Worm (Caenorhabditis elegans) whole organism, L3 larva: ENCODE results near the gene ubc-20.

Source experiments
- R02D3.7 ChIP-seq: fragments of 150-350 bp; optimal IDR thresholded peaks from 2 replicates; lab custom pipeline; 2014; ENCODE audit warnings: missing biosample characterization, missing genetic modification characterization
- ZK546.5 ChIP-seq: sonication (generic microtip); optimal IDR thresholded peaks from 2 replicates; lab custom pipeline; 2017; ENCODE audit warnings: missing biosample characterization, missing genetic modification characterization
- aly-2 ChIP-seq: fragments of 150-350 bp; optimal IDR thresholded peaks from 2 replicates; lab custom pipeline; 2014; ENCODE audit warnings: missing biosample characterization, missing genetic modification characterization
- ceh-28 ChIP-seq: fragments of 150-350 bp; optimal IDR thresholded peaks from 2 replicates; lab custom pipeline; 2014; ENCODE audit warnings: missing biosample characterization, missing genetic modification reagents, missing genetic modification characterization
- ceh-9 ChIP-seq: sonication (generic microtip); optimal IDR thresholded peaks from 2 replicates; lab custom pipeline; 2018; ENCODE audit warnings: missing biosample characterization, missing genetic modification characterization
- daf-12 ChIP-seq: fragments of 150-350 bp; optimal IDR thresholded peaks from 2 replicates; lab custom pipeline; 2014; ENCODE audit warnings: missing biosample characterization, missing genetic modification reagents, missing genetic modification characterization
- egl-27 ChIP-seq: sonication (generic microtip); optimal IDR thresholded peaks from 4 replicates; lab custom pipeline; 2017; ENCODE audit warnings: missing biosample characterization, missing genetic modification reagents, missing genetic modification characterization
- egl-5 ChIP-seq: fragments of 150-350 bp; optimal IDR thresholded peaks from 2 replicates; lab custom pipeline; 2017; ENCODE audit warnings: missing biosample characterization, missing genetic modification reagents, missing genetic modification characterization, inconsistent platforms
- elt-2 ChIP-seq: sonication (generic microtip); optimal IDR thresholded peaks from 2 replicates; lab custom pipeline; 2016; ENCODE audit warnings: missing genetic modification reagents, mild to moderate bottlenecking, missing genetic modification characterization, missing compliant biosample characterization
- fkh-10 ChIP-seq: sonication (generic microtip); optimal IDR thresholded peaks from 2 replicates; lab custom pipeline; 2017; ENCODE audit warnings: missing biosample characterization, missing genetic modification reagents, missing genetic modification characterization
- fkh-2 ChIP-seq: fragments of 150-350 bp; optimal IDR thresholded peaks from 2 replicates; lab custom pipeline; 2014; ENCODE audit warnings: missing biosample characterization, missing genetic modification reagents, missing genetic modification characterization
- fos-1 ChIP-seq: fragments of 150-350 bp; optimal IDR thresholded peaks from 2 replicates; lab custom pipeline; 2014; ENCODE audit warnings: missing biosample characterization, missing genetic modification characterization
- hmg-11 ChIP-seq: sonication (generic microtip); optimal IDR thresholded peaks from 2 replicates; lab custom pipeline; 2016; ENCODE audit warnings: missing genetic modification characterization, missing compliant biosample characterization
- jun-1 ChIP-seq: fragments of 150-350 bp; optimal IDR thresholded peaks from 2 replicates; lab custom pipeline; 2014; ENCODE audit warnings: missing biosample characterization, missing genetic modification reagents, missing genetic modification characterization
- lin-15B ChIP-seq: fragments of 150-350 bp; optimal IDR thresholded peaks from 2 replicates; lab custom pipeline; 2014; ENCODE audit warnings: missing biosample characterization, missing genetic modification characterization
- lin-39 ChIP-seq: fragments of 150-350 bp; optimal IDR thresholded peaks from 2 replicates; lab custom pipeline; 2018; ENCODE audit warnings: missing biosample characterization, missing genetic modification reagents, missing genetic modification characterization
- lsy-12 ChIP-seq: sonication (generic microtip); optimal IDR thresholded peaks from 2 replicates; lab custom pipeline; 2016; ENCODE audit warnings: mild to moderate bottlenecking, missing genetic modification characterization, missing compliant biosample characterization
- mdl-1 ChIP-seq: fragments of 150-350 bp; optimal IDR thresholded peaks from 2 replicates; lab custom pipeline; 2014; ENCODE audit warnings: missing biosample characterization, missing genetic modification characterization
- nhr-12 ChIP-seq: fragments of 150-350 bp; optimal IDR thresholded peaks from 2 replicates; lab custom pipeline; 2014; ENCODE audit warnings: missing biosample characterization, missing genetic modification characterization
- nhr-23 ChIP-seq: fragments of 150-350 bp; optimal IDR thresholded peaks from 2 replicates; lab custom pipeline; 2014; ENCODE audit warnings: missing biosample characterization, missing genetic modification reagents, missing genetic modification characterization
- nhr-237 ChIP-seq: fragments of 150-350 bp; optimal IDR thresholded peaks from 2 replicates; lab custom pipeline; 2014; ENCODE audit warnings: missing biosample characterization, missing genetic modification characterization
- nhr-25 ChIP-seq: sonication (generic microtip); optimal IDR thresholded peaks from 2 replicates; lab custom pipeline; 2017; ENCODE audit warnings: missing biosample characterization, missing genetic modification characterization
- nhr-43 ChIP-seq: sonication (generic microtip); optimal IDR thresholded peaks from 2 replicates; lab custom pipeline; 2016; ENCODE audit warnings: mild to moderate bottlenecking, missing genetic modification characterization, missing compliant biosample characterization; ENCODE audit not compliant: poor library complexity, severe bottlenecking
- nhr-67 ChIP-seq: fragments of 150-350 bp; optimal IDR thresholded peaks from 2 replicates; lab custom pipeline; 2014; ENCODE audit warnings: missing biosample characterization, missing genetic modification characterization
- nhr-76 ChIP-seq: fragments of 150-350 bp; sonication (generic microtip); optimal IDR thresholded peaks from 5 replicates; lab custom pipeline; 2014; ENCODE audit warnings: missing biosample characterization, missing genetic modification characterization
- pha-4 ChIP-seq: fragments of 150-350 bp; optimal IDR thresholded peaks from 2 replicates; lab custom pipeline; 2014; ENCODE audit warnings: missing biosample characterization, missing genetic modification reagents, missing genetic modification characterization
- pqm-1 ChIP-seq: fragments of 150-350 bp; optimal IDR thresholded peaks from 2 replicates; lab custom pipeline; 2017; ENCODE audit warnings: missing biosample characterization, missing genetic modification characterization, inconsistent platforms
- sea-2 ChIP-seq: fragments of 150-350 bp; sonication (generic microtip); optimal IDR thresholded peaks from 4 replicates; lab custom pipeline; 2014; ENCODE audit warnings: missing biosample characterization, missing genetic modification reagents, missing genetic modification characterization
- skn-1 ChIP-seq: fragments of 150-350 bp; optimal IDR thresholded peaks from 2 replicates; lab custom pipeline; 2014; ENCODE audit warnings: missing biosample characterization, missing genetic modification characterization
- tbx-2 ChIP-seq: sonication (generic microtip); optimal IDR thresholded peaks from 2 replicates; lab custom pipeline; 2016; ENCODE audit warnings: mild to moderate bottlenecking, missing genetic modification characterization, missing compliant biosample characterization
- zag-1 ChIP-seq: fragments of 150-350 bp; optimal IDR thresholded peaks from 2 replicates; lab custom pipeline; 2014; ENCODE audit warnings: missing biosample characterization, missing genetic modification characterization
- ztf-11 ChIP-seq: fragments of 150-350 bp; optimal IDR thresholded peaks from 2 replicates; lab custom pipeline; 2014; ENCODE audit warnings: missing biosample characterization, missing genetic modification characterization
- ztf-4 ChIP-seq: fragments of 150-350 bp; optimal IDR thresholded peaks from 2 replicates; lab custom pipeline; 2014; ENCODE audit warnings: missing biosample characterization, missing genetic modification characterization

The ubc-20 gene

DNA sequence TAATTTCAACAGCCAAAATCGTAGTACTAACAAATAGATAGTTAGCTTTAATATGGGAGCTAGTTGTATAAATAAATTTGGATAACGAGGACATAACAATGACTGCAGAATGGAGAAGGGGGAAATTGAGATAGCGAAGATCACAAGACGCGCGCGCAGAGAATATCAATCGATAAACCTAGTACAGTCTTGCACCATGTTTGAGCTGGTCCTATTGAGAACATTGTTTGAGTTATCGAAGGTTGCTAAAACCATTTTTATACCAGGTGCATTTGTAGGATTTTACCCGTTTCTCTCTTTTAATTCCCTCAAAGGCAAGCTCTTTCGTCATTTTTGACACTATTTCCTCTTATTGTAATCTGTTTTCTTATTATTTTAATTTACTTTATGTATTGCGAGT, 17.0 kb upstream of the ubc-20 start, which contains the start of the genes F40G9.9 and F40G9.12:
F40G9.9 (minus strand) TSS at position 101 of the 400 bp plus-strand sequence.
F40G9.12 (plus strand) TSS at position 231 of the 400 bp plus-strand sequence.
- TF ChIP-seq jun-1 (tag; lab: Kevin White, UChicago) (no peak), ztf-11 (tag; lab: Kevin White, UChicago) (no peak), ceh-28 (no peak), nhr-23 (tag; lab: Kevin White, UChicago) (no peak), nhr-67 (no peak), pqm-1 (tag; lab: Kevin White, UChicago) (no peak), hmg-11 (tag; lab: Kevin White, UChicago) (no peak)

DNA sequence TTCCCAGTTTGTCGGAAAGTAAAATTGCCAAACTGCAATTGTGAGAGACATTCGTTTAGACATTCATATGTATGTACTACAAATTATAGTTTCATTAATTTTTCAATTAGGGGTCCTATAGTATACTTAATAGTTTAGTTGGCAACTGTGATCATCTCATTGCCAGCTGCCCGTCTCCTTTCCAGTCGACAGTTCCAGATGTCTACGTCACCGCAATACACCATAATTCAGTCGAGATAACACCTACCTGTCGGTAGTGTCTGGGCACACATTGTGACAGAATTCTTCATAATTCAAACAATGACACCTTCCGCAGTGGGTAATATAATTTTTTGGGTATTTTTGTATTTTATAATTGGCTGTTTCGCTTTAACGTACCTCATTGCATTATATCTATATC, 15.1 kb upstream of the ubc-20 start, which contains the start of gene F40G9.19:
F40G9.19 (plus strand) TSS at position 301 of the 400 bp plus-strand sequence.
- TF ChIP-seq aly-2 (tag; lab: Kevin White, UChicago) (no peak), skn-1 (no peak), ztf-11 (tag; lab: Kevin White, UChicago) (no peak), daf-12 (tag; lab: Kevin White, UChicago) (no peak)

DNA sequence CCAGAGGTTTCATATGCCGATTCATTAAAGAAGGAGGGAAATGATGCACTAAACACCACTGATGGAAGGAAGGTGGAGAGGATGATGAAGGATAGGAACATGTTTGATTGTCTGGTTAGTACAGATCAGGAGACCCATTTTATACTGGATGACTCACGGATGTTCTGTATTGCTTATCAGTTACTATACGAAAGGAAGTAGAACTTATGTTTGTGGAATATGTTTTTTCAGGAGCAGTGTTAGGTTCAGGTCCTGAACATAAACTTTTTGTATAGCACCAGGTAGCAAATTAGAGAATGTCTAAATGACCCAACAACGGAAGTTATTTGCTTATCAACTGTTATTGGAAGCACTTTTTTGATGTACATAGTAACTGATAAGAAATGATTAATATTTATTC, 12.9 kb upstream of the ubc-20 start, which contains the start of gene clec-148:
clec-148 (minus strand) TSS at position 101 of the 400 bp plus-strand sequence.
- TF ChIP-seq egl-27 (tag; lab: Kevin White, UChicago) (no peak), nhr-67 (no peak), egl-5 (tag; lab: Kevin White, UChicago) (no peak), zag-1 (tag; lab: Kevin White, UChicago) (no peak), fkh-2 (tag; lab: Kevin White, UChicago) (no peak), ztf-11 (tag; lab: Kevin White, UChicago) (no peak), ceh-28 (no peak), fkh-10 (GFP tag; lab: Kevin White, UChicago) (no peak)

DNA sequence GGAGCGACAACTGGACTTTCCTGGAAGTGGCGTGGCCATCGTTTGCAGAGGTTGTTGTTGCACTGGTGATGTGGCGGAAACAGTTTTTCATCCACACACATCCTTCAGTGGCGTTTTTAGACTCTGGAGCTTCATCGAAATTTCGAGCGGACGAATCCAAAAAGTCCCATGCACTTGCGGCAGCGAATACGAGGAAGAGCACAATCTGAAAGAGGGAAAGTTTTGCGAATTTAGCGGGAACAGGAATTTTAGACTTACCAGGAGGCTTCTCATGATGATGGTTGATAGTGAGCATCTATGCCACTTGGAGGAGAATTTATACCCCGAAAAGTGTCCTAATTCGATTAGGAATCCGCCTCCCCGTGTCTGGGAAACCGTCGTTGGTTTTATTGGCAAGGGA, 10.9 kb upstream of the ubc-20 start, which contains the start of gene F40G9.14:
F40G9.14 (minus strand) TSS at position 101 of the 400 bp plus-strand sequence.
- TF ChIP-seq nhr-43 (tag; lab: Kevin White, UChicago), result no peak
- TF ChIP-seq lin-15B (tag; lab: Kevin White, UChicago), result no peak
- TF ChIP-seq aly-2 (tag; lab: Kevin White, UChicago), result no peak
- no peak for TF ChIP-seq R02D3.7
- no peak for TF ChIP-seq nhr-12
- TF ChIP-seq ceh-9, result no peak
- TF ChIP-seq mdl-1 (tag; lab: Kevin White, UChicago), result no peak
- no peak for TF ChIP-seq sea-2
- no peak for TF ChIP-seq pha-4 (tag; lab: Kevin White, UChicago)
- TF ChIP-seq egl-5 (tag; lab: Kevin White, UChicago), result no peak
- TF ChIP-seq fkh-2 (tag; lab: Kevin White, UChicago), result no peak
- TF ChIP-seq elt-2 (tag; lab: Kevin White, UChicago), result no peak
- no peak for TF ChIP-seq fos-1 (tag; lab: Kevin White, UChicago)
- no peak for TF ChIP-seq ZK546.5 (tag; lab: Kevin White, UChicago)
- TF ChIP-seq nhr-67, result no peak
- TF ChIP-seq, all 47 proteins: peak for 0

DNA sequence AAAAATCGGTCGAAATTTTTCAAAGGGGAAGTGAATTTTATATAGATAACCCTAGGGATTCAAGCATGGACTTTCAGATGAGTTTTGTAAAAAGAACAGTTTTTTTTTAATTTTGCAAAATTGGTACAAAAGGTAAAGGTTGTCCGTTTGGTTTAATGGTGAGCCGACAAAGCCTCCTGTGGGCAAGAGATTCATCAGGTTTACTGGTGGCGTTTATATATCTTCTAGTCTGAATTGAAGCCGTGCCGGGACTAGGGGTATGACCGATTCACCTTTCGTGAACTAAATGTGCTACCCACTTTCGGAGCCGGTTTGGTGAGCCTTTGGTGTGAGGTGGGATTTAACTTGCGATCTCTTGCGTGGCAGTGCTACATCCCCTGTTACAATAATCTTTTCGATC, 10.5 kb upstream of the ubc-20 start:
- no peak for TF ChIP-seq egl-27 (tag; lab: Kevin White, UChicago)
- no peak for TF ChIP-seq tbx-2 (tag; lab: Kevin White, UChicago)

DNA sequence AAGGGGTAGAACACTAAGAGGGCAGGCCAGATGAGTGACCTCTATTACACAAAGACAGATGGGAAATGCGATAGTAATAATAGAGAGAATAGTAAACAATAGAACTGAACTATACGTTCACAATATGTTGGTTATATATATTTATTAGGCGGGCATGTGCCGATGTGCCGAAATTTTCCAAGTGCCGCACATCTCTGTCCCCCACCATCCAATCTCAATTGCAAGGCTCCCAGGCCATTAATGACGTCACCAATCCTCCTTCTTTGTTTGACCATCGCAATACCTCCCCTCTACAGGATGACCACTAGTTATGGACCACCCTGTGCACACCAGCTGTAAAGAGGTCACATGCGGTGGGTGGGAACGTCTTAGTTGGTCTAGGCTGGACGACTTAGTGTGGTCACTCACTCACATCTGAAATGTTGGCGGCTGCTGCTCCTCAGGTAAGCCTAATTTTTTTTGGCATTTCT, 9.5 kb upstream of the ubc-20 start, which contains the start of gene F40G9.6:
F40G9.6 (plus strand) TSS at position 420 of the 470 bp plus-strand sequence.
- TF ChIP-seq nhr-237 (tag; lab: Kevin White, UChicago), result no peak
- TF ChIP-seq lin-15B (tag; lab: Kevin White, UChicago), result no peak
- no peak for TF ChIP-seq nhr-12
- TF ChIP-seq nhr-25 (tag; lab: Kevin White, UChicago), result no peak
- TF ChIP-seq ztf-4, result no peak
- TF ChIP-seq lsy-12, result no peak
- TF ChIP-seq lin-39 (tag; lab: Kevin White, UChicago), result no peak
- no peak for TF ChIP-seq nhr-43 (tag; lab: Kevin White, UChicago)
- TF ChIP-seq nhr-76 (tag; lab: Kevin White, UChicago), result no peak
- TF ChIP-seq ZK546.5 (tag; lab: Kevin White, UChicago), result no peak
- no peak for TF ChIP-seq nhr-67
